Worm (Caenorhabditis elegans): ENCODE measurements around the gene dao-4.

The dao-4 gene

DNA sequence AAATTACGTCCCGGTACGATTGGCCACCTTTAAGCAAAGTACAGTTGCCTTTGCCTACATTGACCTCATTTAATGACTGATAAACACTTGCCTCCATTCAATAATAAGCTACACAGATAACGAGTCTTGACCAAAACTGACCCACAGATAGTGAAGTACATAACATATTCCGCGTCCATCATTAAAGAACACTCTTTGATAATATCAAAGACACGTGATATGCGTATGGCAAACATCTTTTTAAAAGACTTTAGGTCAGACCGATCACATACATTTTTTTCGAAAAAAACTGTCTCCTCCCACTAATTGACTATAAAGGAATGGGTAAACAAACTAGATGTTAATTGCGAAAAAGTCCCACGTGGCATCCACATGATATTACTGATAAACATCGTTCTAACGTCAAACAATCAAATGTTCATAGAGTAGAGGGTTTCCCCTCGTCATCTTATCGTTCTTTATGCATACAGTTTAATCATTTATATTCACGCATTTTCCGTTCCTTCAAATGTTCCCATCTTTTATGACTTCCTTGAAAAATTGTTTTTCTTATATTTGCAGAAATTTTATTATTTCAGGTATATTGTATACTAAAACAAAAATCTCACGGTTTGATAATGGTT, 9.1 kb downstream of the dao-4 start, which contains the start of gene W07E11.1 (continued):
- TF ChIP-seq sma-3 (GFP tag; optimal IDR thresholded peaks at IDR 0.05) (peak; percentile 73), ztf-1 (GFP tag; conservative IDR thresholded peaks at IDR 0.05) (no peak)

DNA sequence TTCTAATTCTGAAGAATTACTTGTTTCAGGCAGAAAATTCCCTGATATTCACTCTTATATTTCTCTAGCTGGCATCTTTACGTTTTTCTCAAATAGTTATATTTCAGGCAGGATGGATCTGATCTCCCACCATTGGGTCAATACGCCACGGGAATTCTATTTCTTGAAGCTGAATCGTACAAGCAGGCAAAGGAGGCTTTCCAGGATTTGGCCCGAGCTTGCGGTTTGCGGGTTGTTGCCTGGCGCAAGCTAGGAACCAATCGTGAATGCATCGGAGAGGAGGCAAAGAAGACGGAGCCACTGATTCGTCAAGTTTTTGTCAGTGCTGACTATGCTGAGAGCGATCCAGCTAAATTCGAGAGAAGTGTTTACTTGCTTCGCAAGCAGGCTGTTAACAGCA, 10.0 kb downstream of the dao-4 start:
- TF ChIP-seq nhr-25 (tag; optimal IDR thresholded peaks at IDR 0.05) (no peak), nhr-77 (tag; optimal IDR thresholded peaks at IDR 0.05) (no peak), fos-1 (tag; optimal IDR thresholded peaks at IDR 0.05) (no peak)

DNA sequence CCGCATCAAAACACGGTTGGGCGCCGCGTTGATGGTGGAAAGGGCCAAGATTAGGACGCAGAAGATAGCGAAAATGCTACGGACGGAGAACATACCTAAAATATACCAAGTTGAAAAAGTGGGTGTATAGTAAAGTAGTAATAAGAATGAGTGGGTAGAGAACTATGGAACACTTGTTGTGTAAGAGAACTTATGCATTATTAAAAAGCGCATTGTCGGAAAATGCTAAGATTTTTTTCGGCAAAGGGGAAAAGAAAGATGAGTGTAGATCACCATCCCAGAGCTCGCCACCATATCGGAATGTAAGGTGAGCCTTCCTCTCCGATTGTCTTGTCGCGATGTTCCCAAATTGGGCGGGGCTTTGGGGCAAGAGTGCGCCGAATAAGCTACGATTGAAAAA, 12.8 kb downstream of the dao-4 start, which contains the start of gene flp-28:
Gene flp-28, minus strand, starts transcription at position 101 of the 400 bp plus-strand sequence.
- TF ChIP-seq sma-3 (GFP tag; optimal IDR thresholded peaks at IDR 0.05) (no peak), elt-3 (tag; optimal IDR thresholded peaks at IDR 0.05) (no peak), sma-9 (GFP tag; optimal IDR thresholded peaks at IDR 0.05) (no peak), sma-9 (tag; optimal IDR thresholded peaks at IDR 0.05) (no peak), blmp-1 (tag; optimal IDR thresholded peaks at IDR 0.05; ENCODE audit: insufficient read depth) (no peak), lin-39 (tag; optimal IDR thresholded peaks at IDR 0.05) (no peak), ceh-16 (tag; optimal IDR thresholded peaks at IDR 0.05) (no peak), ceh-82 (tag; optimal IDR thresholded peaks at IDR 0.05) (no peak), aly-2 (tag; optimal IDR thresholded peaks at IDR 0.05) (no peak), nhr-6 (tag; optimal IDR thresholded peaks at IDR 0.05) (no peak), nhr-25 (tag; optimal IDR thresholded peaks at IDR 0.05) (no peak), mbf-1 (tag; optimal IDR thresholded peaks at IDR 0.05) (no peak), nhr-11 (tag; optimal IDR thresholded peaks at IDR 0.05) (no peak), F13H6.1 (tag; optimal IDR thresholded peaks at IDR 0.05) (no peak), zag-1 (tag; optimal IDR thresholded peaks at IDR 0.05) (no peak), skn-1 (tag; optimal IDR thresholded peaks at IDR 0.05) (no peak)

DNA sequence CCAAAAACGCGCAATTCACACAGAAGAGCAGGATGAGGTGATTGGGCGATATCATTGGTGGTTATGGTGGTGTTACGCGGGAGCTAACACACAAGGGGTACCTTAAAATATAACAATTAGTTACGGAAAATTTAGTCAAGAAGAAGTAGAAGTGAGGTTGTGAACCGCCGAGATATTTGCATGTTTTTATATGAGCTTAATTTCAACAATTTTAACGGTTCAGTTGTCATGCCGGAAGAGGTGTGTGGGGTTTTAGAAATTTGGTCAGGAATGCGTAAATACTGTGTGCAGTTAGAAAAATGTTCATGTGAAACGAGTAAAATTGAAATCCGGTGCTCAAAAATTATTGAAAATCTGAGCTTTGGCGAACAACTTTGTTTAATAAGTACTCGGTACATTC, 17.8 kb downstream of the dao-4 start, which contains the start of gene flp-3:
Gene flp-3, minus strand, starts transcription at position 101 of the 400 bp plus-strand sequence.
- TF ChIP-seq dmd-4 (tag; optimal IDR thresholded peaks at IDR 0.05) (no peak), ceh-82 (tag; optimal IDR thresholded peaks at IDR 0.05) (no peak), ceh-16 (tag; optimal IDR thresholded peaks at IDR 0.05) (no peak), lin-39 (tag; optimal IDR thresholded peaks at IDR 0.05) (no peak), blmp-1 (tag; optimal IDR thresholded peaks at IDR 0.05; ENCODE audit: insufficient read depth) (no peak), fos-1 (tag; optimal IDR thresholded peaks at IDR 0.05) (no peak), mab-5 (tag; optimal IDR thresholded peaks at IDR 0.05) (no peak), nhr-12 (tag; optimal IDR thresholded peaks at IDR 0.05) (no peak), unc-55 (GFP tag; optimal IDR thresholded peaks at IDR 0.05) (no peak), ztf-1 (GFP tag; conservative IDR thresholded peaks at IDR 0.05) (no peak), mdl-1 (tag; optimal IDR thresholded peaks at IDR 0.05) (no peak), alr-1 (tag; optimal IDR thresholded peaks at IDR 0.05) (no peak), nhr-6 (tag; optimal IDR thresholded peaks at IDR 0.05) (no peak), nhr-23 (tag; optimal IDR thresholded peaks at IDR 0.05) (no peak), lin-13 (GFP tag; optimal IDR thresholded peaks at IDR 0.05) (no peak), F13H6.1 (tag; optimal IDR thresholded peaks at IDR 0.05) (no peak)

DNA sequence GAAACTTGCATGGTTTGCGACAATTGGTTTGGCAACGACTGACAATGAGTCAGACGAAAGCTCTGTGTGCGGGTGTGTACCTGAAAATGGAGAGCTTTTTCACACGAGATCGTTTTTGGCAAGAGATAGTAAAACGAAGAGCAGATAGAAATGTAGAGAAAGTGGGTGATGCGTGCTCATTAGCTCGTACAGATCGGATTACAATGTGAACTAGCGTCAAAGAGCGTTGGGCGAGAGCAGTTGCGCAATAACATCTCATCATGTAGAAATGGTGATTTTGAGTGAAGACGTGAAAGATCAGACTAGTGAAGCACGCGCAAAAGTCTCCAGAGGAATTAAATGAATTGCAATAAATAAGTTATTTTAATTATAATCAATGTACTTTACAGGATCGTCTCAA, 20.1 kb downstream of the dao-4 start, which contains the start of gene flp-2:
Gene flp-2, minus strand, starts transcription at position 101 of the 400 bp plus-strand sequence.
- no peak for TF ChIP-seq ceh-16 (tag; optimal IDR thresholded peaks at IDR 0.05)
- no peak for TF ChIP-seq zag-1 (tag; optimal IDR thresholded peaks at IDR 0.05)
- no peak for TF ChIP-seq sem-4 (tag; optimal IDR thresholded peaks at IDR 0.05)
- no peak for TF ChIP-seq sma-9 (GFP tag; optimal IDR thresholded peaks at IDR 0.05)
- no peak for TF ChIP-seq sma-9 (tag; optimal IDR thresholded peaks at IDR 0.05)
- TF ChIP-seq unc-62 (GFP tag; optimal IDR thresholded peaks at IDR 0.05), result no peak
- no peak for TF ChIP-seq Y55F3AM.14 (GFP tag; optimal IDR thresholded peaks at IDR 0.05)
- TF ChIP-seq ztf-11 (tag; optimal IDR thresholded peaks at IDR 0.05), result no peak
- no peak for TF ChIP-seq gmeb-1 (tag; optimal IDR thresholded peaks at IDR 0.05)
- TF ChIP-seq nhr-10 (tag; optimal IDR thresholded peaks at IDR 0.05), result no peak
- no peak for TF ChIP-seq mdl-1 (tag; optimal IDR thresholded peaks at IDR 0.05)

Measured in whole organism, L2 larva.